Fruit fly (Drosophila melanogaster): ENCODE data around the gene Gtpx.

Gtpx gene

DNA sequence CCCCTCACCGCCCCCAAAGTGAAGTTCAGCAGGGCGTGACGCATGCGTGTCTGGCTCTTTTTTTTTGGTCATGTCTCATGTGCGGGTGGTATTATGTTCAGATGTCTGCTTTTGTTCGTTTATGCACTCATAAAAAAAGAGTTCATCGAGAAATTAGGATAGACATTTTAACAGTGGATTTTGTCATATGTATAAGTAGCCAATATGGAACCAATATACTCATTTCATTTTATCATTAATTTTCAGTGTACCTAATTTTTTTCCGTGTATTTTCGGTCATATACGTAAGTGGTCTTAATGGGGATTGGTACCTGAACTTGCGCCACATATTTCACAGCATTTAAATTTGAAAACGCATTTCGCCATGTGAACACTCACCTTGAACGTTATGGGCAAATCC lies 25.7 kb upstream of the Gtpx start (continued):
- TF ChIP-seq CG15479 (GFP tag; optimal IDR thresholded peaks at IDR 0.05) (no peak), nerfin-1 (tag; optimal IDR thresholded peaks at IDR 0.05) (peak; percentile 50), CG4404 (GFP tag; IDR thresholded peaks at IDR 0.05) (0 out of 2 replicates have a peak, but pooled peaks have one; percentile 29), CG4820 (GFP tag; optimal IDR thresholded peaks at IDR 0.05) (peak; percentile 62), ftz-f1 (GFP tag; optimal IDR thresholded peaks at IDR 0.05) (no peak), CG12391 (tag; optimal IDR thresholded peaks at IDR 0.05) (peak; percentile 61), lola (GFP tag; optimal IDR thresholded peaks at IDR 0.05) (peak in 1 of 3 experiments; percentile 21), CG5245 (GFP tag; optimal IDR thresholded peaks at IDR 0.05) (peak; percentile 47), sna (GFP tag; IDR thresholded peaks at IDR 0.05; ENCODE audit: partially characterized antibody) (no peak), CG6175 (GFP tag; IDR thresholded peaks at IDR 0.05) (0 out of 3 replicates have a peak, but pooled peaks have one; percentile 26), kay (GFP tag; optimal IDR thresholded peaks at IDR 0.05) (peak; percentile 63), vnd (GFP tag; IDR thresholded peaks at IDR 0.05; ENCODE audit: partially characterized antibody) (no peak), zfh1 (GFP tag; IDR thresholded peaks at IDR 0.05) (peak; percentile 68; the same call in 2 of the 3 replicates), twi (tag; optimal IDR thresholded peaks at IDR 0.05) (no peak), ara (GFP tag; IDR thresholded peaks at IDR 0.05) (peak; percentile 71), CG4730 (GFP tag; IDR thresholded peaks at IDR 0.05) (peak; percentile 65), CG17361 (GFP tag; IDR thresholded peaks at IDR 0.05) (peak; percentile 62; the same call in 2 of the 3 replicates), CG14441 (GFP tag; IDR thresholded peaks at IDR 0.05) (peak; percentile 55), Adf1 (GFP tag; IDR thresholded peaks at IDR 0.05) (no peak), CG33557 (GFP tag; optimal IDR thresholded peaks at IDR 0.05) (peak; percentile 3), Sin3A (optimal IDR thresholded peaks at IDR 0.05) (no peak), CG30020 (tag; optimal IDR thresholded peaks at IDR 0.05) (no peak), Camta (GFP tag; optimal IDR thresholded peaks at IDR 0.05) (peak; percentile 58), CG31388 (GFP tag; optimal IDR thresholded peaks at IDR 0.05) (no peak), lilli (GFP tag; optimal IDR thresholded peaks at IDR 0.05) (no peak), CG2116 (GFP tag; optimal IDR thresholded peaks at IDR 0.05) (no peak), CG17328 (GFP tag; IDR thresholded peaks at IDR 0.05) (peak; percentile 77), CG12942 (GFP tag; optimal IDR thresholded peaks at IDR 0.05) (peak; percentile 22), CG12155 (GFP tag; optimal IDR thresholded peaks at IDR 0.05) (peak; percentile 17), CG32767 (GFP tag; IDR thresholded peaks at IDR 0.05) (peak; percentile 55; the same call in 1 of the 2 replicates), Fer3 (tag; optimal IDR thresholded peaks at IDR 0.05) (peak; percentile 64), CG8388 (GFP tag; optimal IDR thresholded peaks at IDR 0.05) (peak; percentile 63), phol (tag; optimal IDR thresholded peaks at IDR 0.05) (peak; percentile 70), ind (GFP tag; optimal IDR thresholded peaks at IDR 0.05) (peak; percentile 69), HLHmδ (GFP tag; optimal IDR thresholded peaks at IDR 0.05) (no peak), CG8478 (optimal IDR thresholded peaks at IDR 0.05) (no peak), D (optimal IDR thresholded peaks at IDR 0.05) (no peak), D (GFP tag; optimal IDR thresholded peaks at IDR 0.05) (peak; percentile 53), CG4707 (GFP tag; optimal IDR thresholded peaks at IDR 0.05) (no peak), sisA (GFP tag; IDR thresholded peaks at IDR 0.05) (peak; percentile 63), Dad (GFP tag; optimal IDR thresholded peaks at IDR 0.05) (peak; percentile 16), Aef1 (GFP tag; IDR thresholded peaks at IDR 0.05) (peak; percentile 62), trh (GFP tag; optimal IDR thresholded peaks at IDR 0.05) (peak; percentile 3), zen2 (GFP tag; IDR thresholded peaks at IDR 0.05; ENCODE audit: partially characterized antibody) (no peak), B-H2 (GFP tag; optimal IDR thresholded peaks at IDR 0.05) (no peak), dan (GFP tag; IDR thresholded peaks at IDR 0.05) (no peak), NfI (GFP tag; optimal IDR thresholded peaks at IDR 0.05) (peak; percentile 1), Gsc (GFP tag; IDR thresholded peaks at IDR 0.05) (0 out of 2 replicates have a peak, but pooled peaks have one; percentile 39), CG1792 (GFP tag; optimal IDR thresholded peaks at IDR 0.05) (peak; percentile 6), tin (GFP tag; optimal IDR thresholded peaks at IDR 0.05) (peak; percentile 68), CG14014 (GFP tag; IDR thresholded peaks at IDR 0.05) (peak; percentile 72; the same call in 1 of the 2 replicates), CG7556 (GFP tag; optimal IDR thresholded peaks at IDR 0.05) (peak; percentile 53)
